Worm (Caenorhabditis elegans): ENCODE data around the gene C33C12.7.

DNA sequence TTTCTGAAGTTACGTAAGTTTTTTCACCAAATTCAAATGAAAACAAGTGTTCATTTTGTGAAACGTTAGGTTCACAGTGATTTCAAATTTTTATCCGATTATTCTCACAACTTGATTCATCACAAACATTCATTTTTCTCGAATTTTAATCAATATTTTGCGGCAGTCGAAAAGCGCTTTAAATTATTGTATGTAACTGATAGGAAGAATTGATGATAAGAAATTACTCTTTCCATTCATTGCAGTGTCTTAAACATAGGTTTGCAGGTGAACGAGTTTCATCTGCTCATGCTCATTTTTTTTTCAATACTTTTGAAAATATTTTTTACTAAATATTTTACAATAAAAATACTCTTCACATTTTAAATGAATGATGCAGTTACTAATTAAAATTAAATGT is 22.8 kb downstream of the C33C12.7 start:
- TF ChIP-seq B0310.2 (tag; optimal IDR thresholded peaks at IDR 0.05) (no peak), hnd-1 (tag; optimal IDR thresholded peaks at IDR 0.05) (no peak), pes-1 (GFP tag; IDR thresholded peaks at IDR 0.05) (no peak), ama-1 (optimal IDR thresholded peaks at IDR 0.05) (no peak), sea-1 (GFP tag; conservative IDR thresholded peaks at IDR 0.05) (no peak)
